Fruit fly (Drosophila melanogaster) whole organism, embryonic: ENCODE measurements around the gene CG46387.

Source experiments
- CG10565 ChIP-seq: fragments of 200-800 bp; sonication (Bioruptor generic); optimal IDR thresholded peaks from 3 replicates; lab custom pipeline; 2016; ENCODE audit warnings: missing biosample characterization, mild to moderate bottlenecking, missing genetic modification characterization
- CG10979 ChIP-seq: fragments of 200-800 bp; sonication (Bioruptor generic); optimal IDR thresholded peaks from 2 replicates; lab custom pipeline; 2018; ENCODE audit warnings: missing biosample characterization, mild to moderate bottlenecking, missing genetic modification characterization, moderate library complexity
- CG11093 ChIP-seq: fragments of 200-800 bp; sonication (Bioruptor generic); IDR thresholded peaks from 3 replicates; pipeline ENCODE4 v1.3.6; 2022; ENCODE audit warnings: missing biosample characterization, missing genetic modification characterization
- CG12155 ChIP-seq: fragments of 200-800 bp; sonication (Bioruptor generic); optimal IDR thresholded peaks from 3 replicates; lab custom pipeline; 2016; ENCODE audit warnings: missing biosample characterization, missing genetic modification characterization
- CG12219 ChIP-seq: fragments of 200-800 bp; sonication (Bioruptor generic); optimal IDR thresholded peaks from 3 replicates; lab custom pipeline; 2018; ENCODE audit warnings: missing biosample characterization, mild to moderate bottlenecking, missing genetic modification characterization
- CG12391 ChIP-seq: fragments of 200-800 bp; sonication (Bioruptor generic); optimal IDR thresholded peaks from 3 replicates; lab custom pipeline; 2018; ENCODE audit warnings: missing biosample characterization, mild to moderate bottlenecking, missing genetic modification characterization, moderate library complexity
- CG12769 ChIP-seq: fragments of 200-800 bp; sonication (Bioruptor generic); optimal IDR thresholded peaks from 2 replicates; lab custom pipeline; 2019; ENCODE audit warnings: missing biosample characterization, mild to moderate bottlenecking, missing genetic modification characterization, moderate library complexity
- CG14441 ChIP-seq: fragments of 200-800 bp; sonication (Bioruptor generic); IDR thresholded peaks from 2 replicates; pipeline ENCODE4 v1.3.6; 2022; ENCODE audit warnings: missing biosample characterization, missing genetic modification characterization
- CG1529 ChIP-seq: fragments of 200-800 bp; sonication (Bioruptor generic); optimal IDR thresholded peaks from 3 replicates; lab custom pipeline; 2018; ENCODE audit warnings: missing biosample characterization, missing genetic modification characterization
- CG18476 ChIP-seq: fragments of 200-800 bp; sonication (Bioruptor generic); optimal IDR thresholded peaks from 2 replicates; lab custom pipeline; 2016; ENCODE audit warnings: missing biosample characterization, mild to moderate bottlenecking, missing genetic modification characterization
- CG30403 ChIP-seq: fragments of 200-800 bp; sonication (Bioruptor generic); optimal IDR thresholded peaks from 3 replicates; lab custom pipeline; 2016; ENCODE audit warnings: missing biosample characterization, missing genetic modification characterization
- CG34422 ChIP-seq: fragments of 200-800 bp; sonication (Bioruptor generic); IDR thresholded peaks from 3 replicates; pipeline ENCODE4 v1.3.6; 2022; ENCODE audit warnings: missing biosample characterization, missing genetic modification characterization
- CG7745 ChIP-seq: fragments of 200-800 bp; sonication (Bioruptor generic); optimal IDR thresholded peaks from 2 replicates; lab custom pipeline; 2018; ENCODE audit warnings: missing biosample characterization, mild to moderate bottlenecking, missing genetic modification characterization, moderate library complexity
- CG9215 ChIP-seq: fragments of 200-800 bp; sonication (Bioruptor generic); IDR thresholded peaks from 2 replicates; pipeline ENCODE4 v1.3.6; 2022; ENCODE audit warnings: missing biosample characterization, missing genetic modification characterization
- CG9609 ChIP-seq: fragments of 200-800 bp; sonication (Bioruptor generic); optimal IDR thresholded peaks from 3 replicates; lab custom pipeline; 2016; ENCODE audit warnings: missing biosample characterization, missing genetic modification characterization
- Deaf1 ChIP-seq: fragments of 200-800 bp; optimal IDR thresholded peaks from 3 replicates; lab custom pipeline; 2019; ENCODE audit warnings: missing biosample characterization, mild to moderate bottlenecking, missing genetic modification characterization, moderate library complexity
- Elba2 ChIP-seq: fragments of 200-800 bp; sonication (Bioruptor generic); optimal IDR thresholded peaks from 3 replicates; lab custom pipeline; 2016; ENCODE audit warnings: missing biosample characterization, missing genetic modification characterization
- Fer3 ChIP-seq: fragments of 200-800 bp; sonication (Bioruptor generic); optimal IDR thresholded peaks from 2 replicates; lab custom pipeline; 2018; ENCODE audit warnings: missing biosample characterization, mild to moderate bottlenecking, missing genetic modification characterization, moderate library complexity
- HLH4C ChIP-seq: fragments of 200-800 bp; sonication (Bioruptor generic); IDR thresholded peaks from 3 replicates; pipeline ENCODE4 v1.3.6; 2022; ENCODE audit warnings: missing biosample characterization, missing genetic modification characterization; ENCODE audit not compliant: partially characterized antibody
- HmgZ ChIP-seq: fragments of 200-800 bp; sonication (Bioruptor generic); optimal IDR thresholded peaks from 2 replicates; lab custom pipeline; 2018; ENCODE audit warnings: missing biosample characterization, mild to moderate bottlenecking, missing genetic modification characterization
- Hsf ChIP-seq: fragments of 200-800 bp; sonication (Bioruptor generic); optimal IDR thresholded peaks from 3 replicates; lab custom pipeline; 2016; ENCODE audit warnings: missing biosample characterization, missing genetic modification characterization
- Lim3 ChIP-seq: fragments of 200-800 bp; sonication (Bioruptor generic); IDR thresholded peaks from 2 replicates; pipeline ENCODE4 v1.3.6; 2022; ENCODE audit warnings: missing biosample characterization, missing genetic modification characterization
- Meics ChIP-seq: fragments of 200-800 bp; sonication (Bioruptor generic); optimal IDR thresholded peaks from 2 replicates; lab custom pipeline; 2017; ENCODE audit warnings: missing biosample characterization, mild to moderate bottlenecking, missing genetic modification characterization
- Mes4 ChIP-seq: fragments of 200-800 bp; sonication (Bioruptor generic); optimal IDR thresholded peaks from 2 replicates; lab custom pipeline; 2016; ENCODE audit warnings: missing biosample characterization, missing genetic modification characterization
- NC2α ChIP-seq: fragments of 200-800 bp; sonication (Bioruptor generic); optimal IDR thresholded peaks from 2 replicates; lab custom pipeline; 2016; ENCODE audit warnings: missing biosample characterization, missing genetic modification characterization
- NC2β ChIP-seq: fragments of 200-800 bp; sonication (Bioruptor generic); optimal IDR thresholded peaks from 2 replicates; lab custom pipeline; 2016; ENCODE audit warnings: missing biosample characterization, missing genetic modification characterization
- NfI ChIP-seq: fragments of 200-800 bp; sonication (Bioruptor generic); optimal IDR thresholded peaks from 3 replicates; lab custom pipeline; 2018; ENCODE audit warnings: missing biosample characterization, mild to moderate bottlenecking, missing genetic modification characterization, moderate library complexity
- Taf1 ChIP-seq: fragments of 200-800 bp; sonication (Bioruptor generic); IDR thresholded peaks from 2 replicates; pipeline ENCODE4 v1.3.6; 2022; ENCODE audit warnings: missing biosample characterization, missing genetic modification characterization
- caup ChIP-seq: fragments of 200-800 bp; sonication (Bioruptor generic); optimal IDR thresholded peaks from 3 replicates; lab custom pipeline; 2017; ENCODE audit warnings: missing biosample characterization, mild to moderate bottlenecking, missing genetic modification characterization, moderate library complexity; ENCODE audit not compliant: severe bottlenecking
- cg ChIP-seq: fragments of 200-800 bp; sonication (Bioruptor generic); optimal IDR thresholded peaks from 3 replicates; lab custom pipeline; 2019; ENCODE audit warnings: missing biosample characterization, mild to moderate bottlenecking, missing genetic modification characterization, moderate library complexity
- dysf ChIP-seq: fragments of 200-800 bp; sonication (Bioruptor generic); IDR thresholded peaks from 3 replicates; pipeline ENCODE4 v1.3.6; 2022; ENCODE audit warnings: missing biosample characterization, missing genetic modification characterization
- ems ChIP-seq: fragments of 200-800 bp; sonication (Bioruptor generic); optimal IDR thresholded peaks from 3 replicates; lab custom pipeline; 2016; ENCODE audit warnings: missing biosample characterization, missing genetic modification characterization
- grau ChIP-seq: fragments of 200-800 bp; optimal IDR thresholded peaks from 3 replicates; lab custom pipeline; 2019; ENCODE audit warnings: missing biosample characterization, mild to moderate bottlenecking, missing genetic modification characterization, moderate library complexity
- gro ChIP-seq: fragments of 200-800 bp; sonication (Bioruptor generic); optimal IDR thresholded peaks from 2 replicates; lab custom pipeline; 2016; ENCODE audit warnings: missing biosample characterization, missing genetic modification characterization
- gt ChIP-seq: fragments of 200-800 bp; sonication (Bioruptor generic); IDR thresholded peaks from 2 replicates; pipeline ENCODE4 v1.3.6; 2022; ENCODE audit warnings: missing biosample characterization, missing genetic modification characterization
- ken ChIP-seq: fragments of 200-800 bp; sonication (Bioruptor generic); IDR thresholded peaks from 3 replicates; pipeline ENCODE4 v1.3.6; 2022; ENCODE audit warnings: missing biosample characterization, missing genetic modification characterization
- klu ChIP-seq: fragments of 200-800 bp; sonication (Bioruptor generic); IDR thresholded peaks from 2 replicates; pipeline ENCODE4 v1.3.6; 2022; ENCODE audit warnings: missing biosample characterization, missing genetic modification characterization
- nom ChIP-seq: fragments of 200-800 bp; sonication (Bioruptor generic); optimal IDR thresholded peaks from 2 replicates; lab custom pipeline; 2017; ENCODE audit warnings: missing biosample characterization, missing genetic modification characterization, mild to moderate bottlenecking, moderate library complexity, missing genetic modification reagents
- pfk ChIP-seq: fragments of 200-800 bp; sonication (Bioruptor generic); optimal IDR thresholded peaks from 2 replicates; lab custom pipeline; 2018; ENCODE audit warnings: missing biosample characterization, mild to moderate bottlenecking, missing genetic modification characterization, moderate library complexity
- pita ChIP-seq: fragments of 200-800 bp; sonication (Bioruptor generic); optimal IDR thresholded peaks from 2 replicates; lab custom pipeline; 2017; ENCODE audit warnings: missing biosample characterization, mild to moderate bottlenecking, missing genetic modification characterization
- pnt ChIP-seq: fragments of 200-800 bp; sonication (Bioruptor generic); optimal IDR thresholded peaks from 3 replicates; lab custom pipeline; 2016; ENCODE audit warnings: missing biosample characterization, missing genetic modification characterization
- row ChIP-seq: fragments of 200-800 bp; sonication (Bioruptor generic); IDR thresholded peaks from 3 replicates; pipeline ENCODE4 v1.3.6; 2022; ENCODE audit warnings: missing biosample characterization, missing genetic modification characterization
- run ChIP-seq: fragments of 200-800 bp; sonication (Bioruptor generic); optimal IDR thresholded peaks from 3 replicates; lab custom pipeline; 2018; ENCODE audit warnings: missing biosample characterization, mild to moderate bottlenecking, missing genetic modification characterization
- seq ChIP-seq: fragments of 200-800 bp; sonication (Bioruptor generic); IDR thresholded peaks from 2 replicates; pipeline ENCODE4 v1.3.6; 2022; ENCODE audit warnings: missing biosample characterization, missing genetic modification characterization
- sob ChIP-seq: fragments of 200-800 bp; sonication (Bioruptor generic); IDR thresholded peaks from 2 replicates; pipeline ENCODE4 v1.3.6; 2022; ENCODE audit warnings: missing biosample characterization, missing genetic modification characterization
- sr ChIP-seq: fragments of 200-800 bp; sonication (Bioruptor generic); IDR thresholded peaks from 3 replicates; pipeline ENCODE4 v1.3.6; 2022; ENCODE audit warnings: missing biosample characterization, missing genetic modification characterization
- sug ChIP-seq: fragments of 200-800 bp; optimal IDR thresholded peaks from 2 replicates; lab custom pipeline; 2019; ENCODE audit warnings: missing biosample characterization, mild to moderate bottlenecking, missing genetic modification characterization, moderate library complexity
- toy ChIP-seq: fragments of 200-800 bp; sonication (Bioruptor generic); IDR thresholded peaks from 2 replicates; pipeline ENCODE4 v1.3.6; 2022; ENCODE audit warnings: missing biosample characterization, missing genetic modification characterization
- unpg ChIP-seq: fragments of 200-800 bp; sonication (Bioruptor generic); optimal IDR thresholded peaks from 3 replicates; lab custom pipeline; 2018; ENCODE audit warnings: missing biosample characterization, mild to moderate bottlenecking, missing genetic modification characterization, moderate library complexity

Gene CG46387

dm6 chr3L:9863656-9864055 is 34.8 kb upstream of the CG46387 start:
- TF ChIP-seq nom (GFP tag; lab: Kevin White, UChicago) (peak; percentile 76), klu (GFP tag; lab: Robert Waterston, UW) (no peak)

dm6 chr3L:9864275-9865052 is 34.0 kb upstream of the CG46387 start, which contains the start of the genes iPLA2-VIA and Ciz1:
iPLA2-VIA (minus strand) TSS chr3L:9864349.
Ciz1 (plus strand) TSS chr3L:9864639.
- TF ChIP-seq pfk (GFP tag; lab: Kevin White, UChicago) (no peak), Lim3 (no peak), toy (GFP tag; lab: Robert Waterston, UW) (no peak), Meics (GFP tag; lab: Kevin White, UChicago) (no peak), run (no peak), CG10979 (tag; lab: Kevin White, UChicago) (peak; percentile 14), seq (GFP tag; lab: Robert Waterston, UW) (no peak), Deaf1 (tag; lab: Kevin White, UChicago) (no peak), gro (no peak), sr (no peak), HmgZ (peak; percentile 8), NC2β (GFP tag; lab: Kevin White, UChicago) (no peak), CG14441 (GFP tag; lab: Robert Waterston, UW) (0 out of 2 replicates have a peak, but pooled peaks have one; percentile 9), pnt (GFP tag; lab: Kevin White, UChicago) (peak; percentile 14), CG1529 (GFP tag; lab: Kevin White, UChicago) (no peak), CG12391 (tag; lab: Kevin White, UChicago) (peak; percentile 34), Mes4 (GFP tag; lab: Kevin White, UChicago) (no peak), CG30403 (GFP tag; lab: Kevin White, UChicago) (peak; percentile 51), sug (no peak), HLH4C (GFP tag; lab: Robert Waterston, UW) (peak; percentile 68), sob (GFP tag; lab: Robert Waterston, UW) (peak; percentile 22; the same call in 1 of the 2 replicates), CG7745 (no peak), CG9215 (no peak), ems (no peak), gt (no peak), pita (GFP tag; lab: Kevin White, UChicago) (peak; percentile 56), CG9609 (GFP tag; lab: Kevin White, UChicago) (no peak), CG12155 (no peak), CG11093 (GFP tag; lab: Robert Waterston, UW) (no peak), caup (GFP tag; lab: Kevin White, UChicago) (no peak), NC2α (GFP tag; lab: Kevin White, UChicago) (no peak), CG34422 (GFP tag; lab: Robert Waterston, UW) (peak; percentile 55; the same call in 1 of the 3 replicates), cg (no peak), CG12769 (no peak), unpg (GFP tag; lab: Kevin White, UChicago) (no peak), ken (GFP tag; lab: Robert Waterston, UW) (no peak), grau (tag; lab: Kevin White, UChicago) (no peak), Hsf (GFP tag; lab: Kevin White, UChicago) (no peak), CG12219 (GFP tag; lab: Kevin White, UChicago) (no peak), row (GFP tag; lab: Robert Waterston, UW) (peak; percentile 72), CG18476 (GFP tag; lab: Kevin White, UChicago) (no peak), CG10565 (GFP tag; lab: Kevin White, UChicago) (no peak), Elba2 (no peak), dysf (GFP tag; lab: Robert Waterston, UW) (no peak), Taf1 (GFP tag; lab: Robert Waterston, UW) (no peak), Fer3 (tag; lab: Kevin White, UChicago) (no peak), NfI (GFP tag; lab: Kevin White, UChicago) (no peak)
